ENCODE assay signal across 1 fruit fly cellular context in the genomic region with DNA sequence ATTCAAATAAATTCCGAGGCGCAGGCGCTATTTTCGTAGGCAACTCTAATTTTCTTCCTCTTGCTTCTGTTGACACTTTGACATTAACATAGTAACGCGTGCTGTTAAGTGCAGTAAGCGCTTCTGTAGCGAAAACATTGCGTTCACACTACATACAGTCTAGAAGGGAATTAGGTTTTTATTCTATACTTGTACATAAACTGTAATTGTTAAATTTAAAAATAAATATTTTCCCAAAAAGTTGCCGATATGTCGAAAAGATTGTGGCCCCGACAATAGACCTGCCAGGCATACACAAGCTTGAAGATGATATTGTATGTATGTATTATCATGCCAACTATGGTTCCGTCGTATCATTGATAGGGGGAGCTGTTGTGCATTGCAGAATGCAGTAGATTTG.
TF ChIP-seq lines count a peak whose summit lies in the region.

A gene (minus strand): TSS at position 67 of the 400 bp plus-strand sequence.

TF ChIP-seq in whole organism, embryonic, 481 proteins besides CTCF, POLR2A, EP300 and RAD21 (continued from another document and continues in another):
- peak in 1 of 2 experiments; percentile 69 for TF ChIP-seq bsh (GFP tag; optimal IDR thresholded peaks at IDR 0.05; lab: Kevin White, UChicago)
- no peak for TF ChIP-seq MTF-1 (GFP tag; optimal IDR thresholded peaks at IDR 0.05; lab: Kevin White, UChicago; ENCODE audit: borderline replicate concordance)
- TF ChIP-seq CG7357 (GFP tag; IDR thresholded peaks at IDR 0.05; lab: Robert Waterston, UW) = peak; percentile 97
- peak; percentile 31; the same call in 1 of the 2 replicates for TF ChIP-seq al (GFP tag; IDR thresholded peaks at IDR 0.05; lab: Robert Waterston, UW)
- TF ChIP-seq CG17359 (tag; optimal IDR thresholded peaks at IDR 0.05; lab: Kevin White, UChicago) = peak; percentile 70
- no peak for TF ChIP-seq CG2678 (tag; optimal IDR thresholded peaks at IDR 0.05; lab: Kevin White, UChicago)
- no peak for TF ChIP-seq Nf-YA (GFP tag; IDR thresholded peaks at IDR 0.05; lab: Robert Waterston, UW)
- TF ChIP-seq onecut (GFP tag; IDR thresholded peaks at IDR 0.05; lab: Robert Waterston, UW) = peak; percentile 58
- no peak for TF ChIP-seq crol (GFP tag; IDR thresholded peaks at IDR 0.05; lab: Robert Waterston, UW)
- TF ChIP-seq CG7963 (GFP tag; IDR thresholded peaks at IDR 0.05; lab: Robert Waterston, UW; ENCODE audit: partially characterized antibody) = no peak
- TF ChIP-seq abd-A (tag; optimal IDR thresholded peaks at IDR 0.05; lab: Kevin White, UChicago) = no peak
- peak; percentile 35; the same call in 1 of the 3 replicates for TF ChIP-seq CG11695 (GFP tag; IDR thresholded peaks at IDR 0.05; lab: Robert Waterston, UW)
- peak; percentile 7 for TF ChIP-seq Dad (GFP tag; optimal IDR thresholded peaks at IDR 0.05; lab: Kevin White, UChicago)
- TF ChIP-seq Hr78 (GFP tag; optimal IDR thresholded peaks at IDR 0.05; lab: Kevin White, UChicago) = peak in 1 of 2 experiments; percentile 65
- TF ChIP-seq CG18599 (GFP tag; optimal IDR thresholded peaks at IDR 0.05; lab: Kevin White, UChicago) = no peak
- 0 out of 4 replicates have a peak, but pooled peaks have one; percentile 58 for TF ChIP-seq chinmo (GFP tag; IDR thresholded peaks at IDR 0.05; lab: Robert Waterston, UW; ENCODE audit: partially characterized antibody)
- no peak for TF ChIP-seq tio (GFP tag; optimal IDR thresholded peaks at IDR 0.05; lab: Kevin White, UChicago)
- TF ChIP-seq CG17385 (GFP tag; optimal IDR thresholded peaks at IDR 0.05; lab: Kevin White, UChicago) = peak; percentile 99
- peak; percentile 55 for TF ChIP-seq NC2β (GFP tag; optimal IDR thresholded peaks at IDR 0.05; lab: Kevin White, UChicago)
- TF ChIP-seq CG12104 (GFP tag; optimal IDR thresholded peaks at IDR 0.05; lab: Kevin White, UChicago) = peak; percentile 40
- TF ChIP-seq CG3281 (GFP tag; optimal IDR thresholded peaks at IDR 0.05; lab: Kevin White, UChicago) = peak; percentile 61
- TF ChIP-seq nmo (GFP tag; optimal IDR thresholded peaks at IDR 0.05; lab: Kevin White, UChicago) = peak; percentile 81
- TF ChIP-seq ash1 (GFP tag; optimal IDR thresholded peaks at IDR 0.05; lab: Kevin White, UChicago) = no peak
- TF ChIP-seq Hand (GFP tag; optimal IDR thresholded peaks at IDR 0.05; lab: Kevin White, UChicago) = no peak
- no peak for TF ChIP-seq ab (GFP tag; optimal IDR thresholded peaks at IDR 0.05; lab: Kevin White, UChicago)
- peak; percentile 27 for TF ChIP-seq CG4820 (GFP tag; optimal IDR thresholded peaks at IDR 0.05; lab: Kevin White, UChicago)
- TF ChIP-seq CG12942 (GFP tag; optimal IDR thresholded peaks at IDR 0.05; lab: Kevin White, UChicago) = peak; percentile 4
- no peak for TF ChIP-seq trh (GFP tag; optimal IDR thresholded peaks at IDR 0.05; lab: Kevin White, UChicago)
- peak; percentile 33 for TF ChIP-seq pho (GFP tag; optimal IDR thresholded peaks at IDR 0.05; lab: Kevin White, UChicago)
- peak; percentile 7 for TF ChIP-seq CG4328 (GFP tag; optimal IDR thresholded peaks at IDR 0.05; lab: Kevin White, UChicago)
- no peak for TF ChIP-seq CG10321 (GFP tag; IDR thresholded peaks at IDR 0.05; lab: Robert Waterston, UW)
- TF ChIP-seq bab2 (GFP tag; optimal IDR thresholded peaks at IDR 0.05; lab: Kevin White, UChicago) = peak; percentile 36
- TF ChIP-seq HmgD (GFP tag; optimal IDR thresholded peaks at IDR 0.05; lab: Kevin White, UChicago) = no peak
- TF ChIP-seq pfk (GFP tag; optimal IDR thresholded peaks at IDR 0.05; lab: Kevin White, UChicago) = no peak
- peak; percentile 87 for TF ChIP-seq row (GFP tag; IDR thresholded peaks at IDR 0.05; lab: Robert Waterston, UW)
- TF ChIP-seq tin (GFP tag; optimal IDR thresholded peaks at IDR 0.05; lab: Kevin White, UChicago) = peak; percentile 58
- peak; percentile 40 for TF ChIP-seq CG18011 (GFP tag; optimal IDR thresholded peaks at IDR 0.05; lab: Kevin White, UChicago)
- TF ChIP-seq slp2 (GFP tag; optimal IDR thresholded peaks at IDR 0.05; lab: Kevin White, UChicago) = no peak
- no peak for TF ChIP-seq peb (GFP tag; IDR thresholded peaks at IDR 0.05; lab: Robert Waterston, UW)
- TF ChIP-seq CG2199 (GFP tag; IDR thresholded peaks at IDR 0.05; lab: Robert Waterston, UW) = 0 out of 3 replicates have a peak, but pooled peaks have one; percentile 20
- TF ChIP-seq CG33213 (GFP tag; optimal IDR thresholded peaks at IDR 0.05; lab: Kevin White, UChicago) = peak; percentile 66
- TF ChIP-seq CHES-1-like (GFP tag; optimal IDR thresholded peaks at IDR 0.05; lab: Kevin White, UChicago) = peak; percentile 58
- peak; percentile 58; the same call in 1 of the 2 replicates for TF ChIP-seq CG5953 (GFP tag; IDR thresholded peaks at IDR 0.05; lab: Robert Waterston, UW)
- TF ChIP-seq wor (GFP tag; IDR thresholded peaks at IDR 0.05; lab: Robert Waterston, UW) = no peak
- TF ChIP-seq pzg (GFP tag; optimal IDR thresholded peaks at IDR 0.05; lab: Kevin White, UChicago) = peak; percentile 85
- TF ChIP-seq mam (GFP tag; optimal IDR thresholded peaks at IDR 0.05; lab: Kevin White, UChicago) = peak; percentile 44
- no peak for TF ChIP-seq CG10565 (GFP tag; optimal IDR thresholded peaks at IDR 0.05; lab: Kevin White, UChicago)
- TF ChIP-seq CG2712 (tag; optimal IDR thresholded peaks at IDR 0.05; lab: Kevin White, UChicago) = peak; percentile 82
- TF ChIP-seq Side (GFP tag; optimal IDR thresholded peaks at IDR 0.05; lab: Kevin White, UChicago) = peak; percentile 23
- peak; percentile 49 for TF ChIP-seq Oaz (GFP tag; IDR thresholded peaks at IDR 0.05; lab: Robert Waterston, UW)
- TF ChIP-seq tna (GFP tag; IDR thresholded peaks at IDR 0.05; lab: Robert Waterston, UW; ENCODE audit: partially characterized antibody) = no peak
- no peak for TF ChIP-seq GATAe (GFP tag; conservative IDR thresholded peaks at IDR 0.05; lab: Robert Waterston, UW)
- 0 out of 2 replicates have a peak, but pooled peaks have one; percentile 11 for TF ChIP-seq CG32772 (GFP tag; IDR thresholded peaks at IDR 0.05; lab: Robert Waterston, UW)
- TF ChIP-seq CG2889 (GFP tag; IDR thresholded peaks at IDR 0.05; lab: Robert Waterston, UW) = no peak
- peak; percentile 63 for TF ChIP-seq CG12155 (GFP tag; optimal IDR thresholded peaks at IDR 0.05; lab: Kevin White, UChicago)
- no peak for TF ChIP-seq lab (GFP tag; optimal IDR thresholded peaks at IDR 0.05; lab: Kevin White, UChicago)
- peak; percentile 68 for TF ChIP-seq Nf-YC (tag; optimal IDR thresholded peaks at IDR 0.05; lab: Kevin White, UChicago)
- peak; percentile 70 for TF ChIP-seq CG4617 (GFP tag; optimal IDR thresholded peaks at IDR 0.05; lab: Kevin White, UChicago; ENCODE audit: borderline replicate concordance)
- TF ChIP-seq CG5180 (GFP tag; optimal IDR thresholded peaks at IDR 0.05; lab: Kevin White, UChicago) = no peak
- peak; percentile 56 for TF ChIP-seq Camta (GFP tag; optimal IDR thresholded peaks at IDR 0.05; lab: Kevin White, UChicago)
- peak; percentile 50 for TF ChIP-seq CG18476 (GFP tag; optimal IDR thresholded peaks at IDR 0.05; lab: Kevin White, UChicago)
- no peak for TF ChIP-seq danr (GFP tag; IDR thresholded peaks at IDR 0.05; lab: Robert Waterston, UW)
- peak; percentile 30 for TF ChIP-seq jumu (GFP tag; optimal IDR thresholded peaks at IDR 0.05; lab: Kevin White, UChicago)
- TF ChIP-seq CG2116 (GFP tag; optimal IDR thresholded peaks at IDR 0.05; lab: Kevin White, UChicago) = peak; percentile 85
- TF ChIP-seq CG12219 (GFP tag; optimal IDR thresholded peaks at IDR 0.05; lab: Kevin White, UChicago) = peak; percentile 19
- peak; percentile 56 for TF ChIP-seq CG18619 (GFP tag; optimal IDR thresholded peaks at IDR 0.05; lab: Kevin White, UChicago)
- TF ChIP-seq BEAF-32 (GFP tag; optimal IDR thresholded peaks at IDR 0.05; lab: Kevin White, UChicago) = peak; percentile 53
- TF ChIP-seq pnt (GFP tag; optimal IDR thresholded peaks at IDR 0.05; lab: Kevin White, UChicago) = peak; percentile 45
- TF ChIP-seq CG4707 (GFP tag; optimal IDR thresholded peaks at IDR 0.05; lab: Kevin White, UChicago) = peak; percentile 37
- no peak for TF ChIP-seq B-H1 (GFP tag; IDR thresholded peaks at IDR 0.05; lab: Robert Waterston, UW)
- peak; percentile 46 for TF ChIP-seq CG9437 (GFP tag; optimal IDR thresholded peaks at IDR 0.05; lab: Kevin White, UChicago)
- TF ChIP-seq CG13296 (GFP tag; optimal IDR thresholded peaks at IDR 0.05; lab: Kevin White, UChicago) = peak; percentile 52
- TF ChIP-seq bbx (GFP tag; IDR thresholded peaks at IDR 0.05; lab: Robert Waterston, UW; ENCODE audit: partially characterized antibody) = no peak
- peak in 1 of 2 experiments; percentile 88 for TF ChIP-seq Eip74EF (GFP tag; optimal IDR thresholded peaks at IDR 0.05; lab: Kevin White, UChicago)
- no peak for TF ChIP-seq CG16779 (GFP tag; IDR thresholded peaks at IDR 0.05; lab: Robert Waterston, UW)
- no peak for TF ChIP-seq CG34224 (GFP tag; IDR thresholded peaks at IDR 0.05; lab: Robert Waterston, UW; ENCODE audit: partially characterized antibody)
- no peak for TF ChIP-seq Hmx (GFP tag; optimal IDR thresholded peaks at IDR 0.05; lab: Kevin White, UChicago)
- no peak; the same call in 1 of the 2 replicates for TF ChIP-seq CG31441 (GFP tag; IDR thresholded peaks at IDR 0.05; lab: Robert Waterston, UW)
- TF ChIP-seq odd (GFP tag; optimal IDR thresholded peaks at IDR 0.05; lab: Kevin White, UChicago) = no peak
- TF ChIP-seq esg (GFP tag; conservative IDR thresholded peaks at IDR 0.05; lab: Robert Waterston, UW) = peak; percentile 40; the same call in 1 of the 2 replicates
- TF ChIP-seq run (tag; optimal IDR thresholded peaks at IDR 0.05; lab: Kevin White, UChicago) = no peak
- TF ChIP-seq CG7556 (GFP tag; optimal IDR thresholded peaks at IDR 0.05; lab: Kevin White, UChicago) = peak; percentile 33
- no peak for TF ChIP-seq sens-2 (GFP tag; IDR thresholded peaks at IDR 0.05; lab: Robert Waterston, UW)
- TF ChIP-seq CG12299 (tag; optimal IDR thresholded peaks at IDR 0.05; lab: Kevin White, UChicago) = peak; percentile 50
- TF ChIP-seq H2.0 (GFP tag; IDR thresholded peaks at IDR 0.05; lab: Robert Waterston, UW) = no peak
- peak; percentile 26 for TF ChIP-seq CG8359 (GFP tag; optimal IDR thresholded peaks at IDR 0.05; lab: Kevin White, UChicago; ENCODE audit: borderline replicate concordance)
- no peak for TF ChIP-seq aop (GFP tag; IDR thresholded peaks at IDR 0.05; lab: Robert Waterston, UW)
- TF ChIP-seq Kr (GFP tag; optimal IDR thresholded peaks at IDR 0.05; lab: Kevin White, UChicago) = no peak
- 0 out of 3 replicates have a peak, but pooled peaks have one; percentile 50 for TF ChIP-seq gce (GFP tag; IDR thresholded peaks at IDR 0.05; lab: Robert Waterston, UW)
- TF ChIP-seq Dfd (GFP tag; optimal IDR thresholded peaks at IDR 0.05; lab: Kevin White, UChicago) = peak in 1 of 2 experiments; percentile 78
- peak; percentile 50; the same call in 1 of the 2 replicates for TF ChIP-seq stc (GFP tag; IDR thresholded peaks at IDR 0.05; lab: Robert Waterston, UW)
- TF ChIP-seq wdn (GFP tag; IDR thresholded peaks at IDR 0.05; lab: Robert Waterston, UW) = no peak
- TF ChIP-seq Neu2 (GFP tag; optimal IDR thresholded peaks at IDR 0.05; lab: Kevin White, UChicago; ENCODE audit: borderline replicate concordance) = no peak
- TF ChIP-seq Mes4 (GFP tag; optimal IDR thresholded peaks at IDR 0.05; lab: Kevin White, UChicago) = peak; percentile 34
- TF ChIP-seq crc (GFP tag; optimal IDR thresholded peaks at IDR 0.05; lab: Kevin White, UChicago) = peak; percentile 49
- TF ChIP-seq Xrp1 (GFP tag; IDR thresholded peaks at IDR 0.05; lab: Robert Waterston, UW) = peak; percentile 56
- peak; percentile 11 for TF ChIP-seq CG9609 (GFP tag; optimal IDR thresholded peaks at IDR 0.05; lab: Kevin White, UChicago)
- 0 out of 2 replicates have a peak, but pooled peaks have one; percentile 26 for TF ChIP-seq CG11696 (GFP tag; IDR thresholded peaks at IDR 0.05; lab: Robert Waterston, UW)
- 0 out of 3 replicates have a peak, but pooled peaks have one; percentile 45 for TF ChIP-seq CG11456 (GFP tag; IDR thresholded peaks at IDR 0.05; lab: Robert Waterston, UW)
- TF ChIP-seq mld (GFP tag; IDR thresholded peaks at IDR 0.05; lab: Robert Waterston, UW; ENCODE audit: partially characterized antibody) = no peak
- no peak for TF ChIP-seq luna (GFP tag; optimal IDR thresholded peaks at IDR 0.05; lab: Kevin White, UChicago)
- TF ChIP-seq ftz-f1 (GFP tag; optimal IDR thresholded peaks at IDR 0.05; lab: Kevin White, UChicago) = no peak
- peak; percentile 77 for TF ChIP-seq CG9817 (tag; optimal IDR thresholded peaks at IDR 0.05; lab: Kevin White, UChicago)
- no peak for TF ChIP-seq Opbp (GFP tag; IDR thresholded peaks at IDR 0.05; lab: Robert Waterston, UW; ENCODE audit: partially characterized antibody)
- TF ChIP-seq CG15514 (GFP tag; optimal IDR thresholded peaks at IDR 0.05; lab: Kevin White, UChicago) = peak; percentile 71
- TF ChIP-seq CG17328 (GFP tag; IDR thresholded peaks at IDR 0.05; lab: Robert Waterston, UW) = peak; percentile 57
- no peak for TF ChIP-seq exex (tag; optimal IDR thresholded peaks at IDR 0.05; lab: Kevin White, UChicago)
- TF ChIP-seq Rx (GFP tag; IDR thresholded peaks at IDR 0.05; lab: Robert Waterston, UW) = peak; percentile 51
- TF ChIP-seq dan (GFP tag; IDR thresholded peaks at IDR 0.05; lab: Robert Waterston, UW) = no peak
- TF ChIP-seq sna (GFP tag; IDR thresholded peaks at IDR 0.05; lab: Robert Waterston, UW; ENCODE audit: partially characterized antibody) = no peak
- no peak for TF ChIP-seq tll (GFP tag; optimal IDR thresholded peaks at IDR 0.05; lab: Kevin White, UChicago)
- TF ChIP-seq D19A (tag; optimal IDR thresholded peaks at IDR 0.05; lab: Kevin White, UChicago) = peak; percentile 60
- TF ChIP-seq C15 (GFP tag; IDR thresholded peaks at IDR 0.05; lab: Robert Waterston, UW) = no peak
- peak; percentile 52 for TF ChIP-seq ems (GFP tag; optimal IDR thresholded peaks at IDR 0.05; lab: Kevin White, UChicago)
- no peak for TF ChIP-seq Dll (GFP tag; IDR thresholded peaks at IDR 0.05; lab: Robert Waterston, UW; ENCODE audit: partially characterized antibody)
- no peak for TF ChIP-seq btn (GFP tag; optimal IDR thresholded peaks at IDR 0.05; lab: Kevin White, UChicago)
- no peak for TF ChIP-seq CG11093 (GFP tag; IDR thresholded peaks at IDR 0.05; lab: Robert Waterston, UW)
- TF ChIP-seq CG14667 (GFP tag; IDR thresholded peaks at IDR 0.05; lab: Robert Waterston, UW) = no peak
- TF ChIP-seq caup (GFP tag; optimal IDR thresholded peaks at IDR 0.05; lab: Kevin White, UChicago; ENCODE audit: severe bottlenecking) = peak; percentile 54
- peak; percentile 33 for TF ChIP-seq CrebB (tag; optimal IDR thresholded peaks at IDR 0.05; lab: Kevin White, UChicago)
- no peak for TF ChIP-seq Usf (GFP tag; optimal IDR thresholded peaks at IDR 0.05; lab: Kevin White, UChicago)
- peak; percentile 48 for TF ChIP-seq CG10431 (GFP tag; optimal IDR thresholded peaks at IDR 0.05; lab: Kevin White, UChicago)
- TF ChIP-seq CG1233 (GFP tag; optimal IDR thresholded peaks at IDR 0.05; lab: Kevin White, UChicago) = peak; percentile 49
